Fruit fly (Drosophila melanogaster) whole organism, embryonic: ENCODE results near the gene Rbf.

ENCODE experiments used
- ATbp ChIP-seq: fragments of 200-800 bp; sonication (Bioruptor generic); optimal IDR thresholded peaks from 2 replicates; lab custom pipeline; 2017; ENCODE audit warnings: missing biosample characterization, mild to moderate bottlenecking, missing genetic modification characterization, missing genetic modification reagents
- Abd-B ChIP-seq: fragments of 200-800 bp; sonication (Bioruptor generic); optimal IDR thresholded peaks from 2 replicates; lab custom pipeline; 2018; ENCODE audit warnings: missing biosample characterization, mild to moderate bottlenecking, missing genetic modification characterization, moderate library complexity
- Ada2b ChIP-seq: fragments of 200-800 bp; sonication (Bioruptor generic); IDR thresholded peaks from 2 replicates; pipeline ENCODE4 v1.3.6; 2022; ENCODE audit warnings: missing biosample characterization, missing genetic modification characterization
- Antp ChIP-seq: fragments of 200-800 bp; sonication (Bioruptor generic); optimal IDR thresholded peaks from 3 replicates; lab custom pipeline; 2016; ENCODE audit warnings: missing biosample characterization, missing genetic modification characterization
- B-H1 ChIP-seq: fragments of 200-800 bp; sonication (Bioruptor generic); IDR thresholded peaks from 3 replicates; pipeline ENCODE4 v1.3.6; 2022; ENCODE audit warnings: missing biosample characterization, missing genetic modification characterization
- CG10267 ChIP-seq: fragments of 200-800 bp; sonication (Bioruptor generic); optimal IDR thresholded peaks from 2 replicates; lab custom pipeline; 2018; ENCODE audit warnings: missing biosample characterization, mild to moderate bottlenecking, missing genetic modification characterization, moderate library complexity
- CG11696 ChIP-seq: fragments of 200-800 bp; sonication (Bioruptor generic); IDR thresholded peaks from 2 replicates; pipeline ENCODE4 v1.3.6; 2022; ENCODE audit warnings: missing biosample characterization, missing genetic modification characterization
- CG12219 ChIP-seq: fragments of 200-800 bp; sonication (Bioruptor generic); optimal IDR thresholded peaks from 3 replicates; lab custom pipeline; 2018; ENCODE audit warnings: missing biosample characterization, mild to moderate bottlenecking, missing genetic modification characterization
- CG15269 ChIP-seq: fragments of 200-800 bp; sonication (Bioruptor generic); optimal IDR thresholded peaks from 2 replicates; lab custom pipeline; 2018; ENCODE audit warnings: missing biosample characterization, mild to moderate bottlenecking, missing genetic modification characterization, moderate library complexity
- CG1529 ChIP-seq: fragments of 200-800 bp; sonication (Bioruptor generic); optimal IDR thresholded peaks from 3 replicates; lab custom pipeline; 2018; ENCODE audit warnings: missing biosample characterization, missing genetic modification characterization
- CG1603 ChIP-seq: fragments of 200-800 bp; sonication (Bioruptor generic); optimal IDR thresholded peaks from 2 replicates; lab custom pipeline; 2019; ENCODE audit warnings: missing biosample characterization, mild to moderate bottlenecking, missing genetic modification characterization, moderate library complexity
- CG1647 ChIP-seq: fragments of 200-800 bp; sonication (Bioruptor generic); optimal IDR thresholded peaks from 3 replicates; lab custom pipeline; 2016; ENCODE audit warnings: missing biosample characterization, missing genetic modification characterization
- CG17385 ChIP-seq: fragments of 200-800 bp; sonication (Bioruptor generic); optimal IDR thresholded peaks from 3 replicates; lab custom pipeline; 2018; ENCODE audit warnings: missing biosample characterization, mild to moderate bottlenecking, missing genetic modification characterization
- CG17612 ChIP-seq: fragments of 200-800 bp; sonication (Bioruptor generic); IDR thresholded peaks from 2 replicates; pipeline ENCODE4 v1.3.6; 2022; ENCODE audit warnings: missing biosample characterization, missing genetic modification characterization
- CG17829 ChIP-seq: fragments of 200-800 bp; optimal IDR thresholded peaks from 2 replicates; lab custom pipeline; 2019; ENCODE audit warnings: missing biosample characterization, mild to moderate bottlenecking, missing genetic modification characterization, moderate library complexity
- CG17912 ChIP-seq: fragments of 200-800 bp; sonication (Bioruptor generic); optimal IDR thresholded peaks from 2 replicates; lab custom pipeline; 2018; ENCODE audit warnings: missing biosample characterization, mild to moderate bottlenecking, missing genetic modification characterization
- CG18011 ChIP-seq: fragments of 200-800 bp; sonication (Bioruptor generic); optimal IDR thresholded peaks from 2 replicates; lab custom pipeline; 2017; ENCODE audit warnings: missing biosample characterization, missing genetic modification characterization, mild to moderate bottlenecking, moderate library complexity, missing genotype
- CG18262 ChIP-seq: fragments of 200-800 bp; optimal IDR thresholded peaks from 3 replicates; lab custom pipeline; 2019; ENCODE audit warnings: missing biosample characterization, mild to moderate bottlenecking, missing genetic modification characterization, moderate library complexity
- CG2116 ChIP-seq: fragments of 200-800 bp; sonication (Bioruptor generic); optimal IDR thresholded peaks from 3 replicates; lab custom pipeline; 2018; ENCODE audit warnings: missing biosample characterization, mild to moderate bottlenecking, missing genetic modification characterization
- CG2678 ChIP-seq: fragments of 200-800 bp; sonication (Bioruptor generic); optimal IDR thresholded peaks from 3 replicates; lab custom pipeline; 2019; ENCODE audit warnings: missing biosample characterization, mild to moderate bottlenecking, missing genetic modification characterization, moderate library complexity
- CG2889 ChIP-seq: fragments of 200-800 bp; sonication (Bioruptor generic); IDR thresholded peaks from 3 replicates; pipeline ENCODE4 v1.3.6; 2022; ENCODE audit warnings: missing biosample characterization, missing genetic modification characterization
- CG32767 ChIP-seq: fragments of 200-800 bp; sonication (Bioruptor generic); IDR thresholded peaks from 2 replicates; pipeline ENCODE4 v1.3.6; 2022; ENCODE audit warnings: missing biosample characterization, missing genetic modification characterization
- CG34224 ChIP-seq: fragments of 200-800 bp; sonication (Bioruptor generic); IDR thresholded peaks from 3 replicates; pipeline ENCODE4 v1.3.6; 2022; ENCODE audit warnings: missing biosample characterization, missing genetic modification characterization; ENCODE audit not compliant: partially characterized antibody
- CG7271 ChIP-seq: fragments of 200-800 bp; sonication (Bioruptor generic); optimal IDR thresholded peaks from 2 replicates; lab custom pipeline; 2018; ENCODE audit warnings: missing biosample characterization, mild to moderate bottlenecking, missing genetic modification characterization, moderate library complexity
- CG7372 ChIP-seq: fragments of 200-800 bp; sonication (Bioruptor generic); IDR thresholded peaks from 2 replicates; pipeline ENCODE4 v1.3.6; 2022; ENCODE audit warnings: missing biosample characterization, missing genetic modification characterization
- CG8388 ChIP-seq: fragments of 200-800 bp; sonication (Bioruptor generic); optimal IDR thresholded peaks from 2 replicates; lab custom pipeline; 2019; ENCODE audit warnings: missing biosample characterization, mild to moderate bottlenecking, missing genetic modification characterization, moderate library complexity
- CG9727 ChIP-seq: fragments of 200-800 bp; sonication (Bioruptor generic); optimal IDR thresholded peaks from 3 replicates; lab custom pipeline; 2017; ENCODE audit warnings: missing biosample characterization, mild to moderate bottlenecking, missing genetic modification characterization
- Chrac-16 ChIP-seq: fragments of 200-800 bp; sonication (Bioruptor generic); optimal IDR thresholded peaks from 3 replicates; lab custom pipeline; 2016; ENCODE audit warnings: missing biosample characterization, missing genetic modification characterization
- HLH3B ChIP-seq: fragments of 200-800 bp; sonication (Bioruptor generic); IDR thresholded peaks from 2 replicates; pipeline ENCODE4 v1.3.6; 2022; ENCODE audit warnings: missing biosample characterization, missing genetic modification characterization
- Hmr ChIP-seq: fragments of 200-800 bp; sonication (Bioruptor generic); optimal IDR thresholded peaks from 3 replicates; lab custom pipeline; 2017; ENCODE audit warnings: mild to moderate bottlenecking, missing biosample characterization, missing genetic modification reagents, missing genetic modification characterization
- MTF-1 ChIP-seq: fragments of 200-800 bp; sonication (Bioruptor generic); optimal IDR thresholded peaks from 2 replicates; lab custom pipeline; 2018; ENCODE audit warnings: missing biosample characterization, mild to moderate bottlenecking, missing genetic modification characterization, borderline replicate concordance
- NfI ChIP-seq: fragments of 200-800 bp; sonication (Bioruptor generic); optimal IDR thresholded peaks from 3 replicates; lab custom pipeline; 2018; ENCODE audit warnings: missing biosample characterization, mild to moderate bottlenecking, missing genetic modification characterization, moderate library complexity
- Oli ChIP-seq: fragments of 200-800 bp; sonication (Bioruptor generic); optimal IDR thresholded peaks from 2 replicates; lab custom pipeline; 2018; ENCODE audit warnings: missing biosample characterization, mild to moderate bottlenecking, missing genetic modification characterization, moderate library complexity
- Pdp1 ChIP-seq, 2 experiments: fragments of 200-800 bp; sonication (Bioruptor generic); optimal IDR thresholded peaks; 3 replicates each; lab custom pipeline; 2016; ENCODE audit warnings: missing biosample characterization in 2 of 2, missing genetic modification characterization in 2 of 2, mild to moderate bottlenecking in 1 of 2, moderate library complexity in 1 of 2
- amos ChIP-seq: fragments of 200-800 bp; sonication (Bioruptor generic); IDR thresholded peaks from 2 replicates; pipeline ENCODE4 v1.3.6; 2022; ENCODE audit warnings: missing biosample characterization, missing genetic modification characterization; ENCODE audit not compliant: partially characterized antibody
- ara ChIP-seq: fragments of 200-800 bp; sonication (Bioruptor generic); IDR thresholded peaks from 2 replicates; pipeline ENCODE4 v1.3.6; 2022; ENCODE audit warnings: missing biosample characterization, missing genetic modification characterization
- bab2 ChIP-seq: fragments of 200-800 bp; sonication (Bioruptor generic); optimal IDR thresholded peaks from 2 replicates; lab custom pipeline; 2016; ENCODE audit warnings: missing biosample characterization, missing genetic modification characterization
- bsh ChIP-seq, 2 experiments: fragments of 200-800 bp; sonication (Bioruptor generic); optimal IDR thresholded peaks; 2 replicates each; lab custom pipeline; 2017 to 2018; ENCODE audit warnings: mild to moderate bottlenecking in 2 of 2, missing biosample characterization in 2 of 2, missing genetic modification characterization in 2 of 2, moderate library complexity in 1 of 2
- cas ChIP-seq: fragments of 200-800 bp; sonication (Bioruptor generic); IDR thresholded peaks from 2 replicates; pipeline ENCODE4 v1.3.6; 2022; ENCODE audit warnings: missing biosample characterization, missing genetic modification characterization
- cwo ChIP-seq: fragments of 200-800 bp; sonication (Bioruptor generic); optimal IDR thresholded peaks from 3 replicates; lab custom pipeline; 2017; ENCODE audit warnings: missing biosample characterization, missing genetic modification characterization, mild to moderate bottlenecking, moderate library complexity, missing genetic modification reagents
- fd96Cb ChIP-seq: fragments of 200-800 bp; sonication (Bioruptor generic); optimal IDR thresholded peaks from 2 replicates; lab custom pipeline; 2018; ENCODE audit warnings: missing biosample characterization, mild to moderate bottlenecking, missing genetic modification characterization, moderate library complexity
- gsb ChIP-seq: fragments of 200-800 bp; sonication (Bioruptor generic); IDR thresholded peaks from 2 replicates; pipeline ENCODE4 v1.3.6; 2022; ENCODE audit warnings: missing biosample characterization, missing genetic modification characterization
- lilli ChIP-seq: fragments of 200-800 bp; sonication (Bioruptor generic); optimal IDR thresholded peaks from 3 replicates; lab custom pipeline; 2016; ENCODE audit warnings: missing biosample characterization, missing genetic modification characterization
- lola ChIP-seq, 3 experiments: fragments of >200 bp in 2 of 3; fragments of 200-800 bp in 1 of 3; sonication (Bioruptor generic) in 1 of 3; optimal IDR thresholded peaks; 2 replicates each; lab custom pipeline; 2017 to 2019; ENCODE audit warnings: missing biosample characterization in 3 of 3, missing genetic modification characterization in 3 of 3, mild to moderate bottlenecking in 1 of 3, moderate library complexity in 1 of 3
- nom ChIP-seq: fragments of 200-800 bp; sonication (Bioruptor generic); optimal IDR thresholded peaks from 2 replicates; lab custom pipeline; 2017; ENCODE audit warnings: missing biosample characterization, missing genetic modification characterization, mild to moderate bottlenecking, moderate library complexity, missing genetic modification reagents
- row ChIP-seq: fragments of 200-800 bp; sonication (Bioruptor generic); IDR thresholded peaks from 3 replicates; pipeline ENCODE4 v1.3.6; 2022; ENCODE audit warnings: missing biosample characterization, missing genetic modification characterization
- sens ChIP-seq: fragments of 200-800 bp; sonication (Bioruptor generic); peaks from one replicate; lab custom pipeline; 2016; ENCODE audit warnings: missing biosample characterization, missing genetic modification characterization
- so ChIP-seq: fragments of 200-800 bp; sonication (Bioruptor generic); IDR thresholded peaks from 3 replicates; pipeline ENCODE4 v1.3.6; 2022; ENCODE audit warnings: missing biosample characterization, missing genetic modification characterization
- stwl ChIP-seq: fragments of 200-800 bp; sonication (Bioruptor generic); optimal IDR thresholded peaks from 3 replicates; lab custom pipeline; 2018; ENCODE audit warnings: missing biosample characterization, mild to moderate bottlenecking, missing genetic modification characterization, moderate library complexity
- sug ChIP-seq: fragments of 200-800 bp; optimal IDR thresholded peaks from 2 replicates; lab custom pipeline; 2019; ENCODE audit warnings: missing biosample characterization, mild to moderate bottlenecking, missing genetic modification characterization, moderate library complexity

Gene Rbf

DNA sequence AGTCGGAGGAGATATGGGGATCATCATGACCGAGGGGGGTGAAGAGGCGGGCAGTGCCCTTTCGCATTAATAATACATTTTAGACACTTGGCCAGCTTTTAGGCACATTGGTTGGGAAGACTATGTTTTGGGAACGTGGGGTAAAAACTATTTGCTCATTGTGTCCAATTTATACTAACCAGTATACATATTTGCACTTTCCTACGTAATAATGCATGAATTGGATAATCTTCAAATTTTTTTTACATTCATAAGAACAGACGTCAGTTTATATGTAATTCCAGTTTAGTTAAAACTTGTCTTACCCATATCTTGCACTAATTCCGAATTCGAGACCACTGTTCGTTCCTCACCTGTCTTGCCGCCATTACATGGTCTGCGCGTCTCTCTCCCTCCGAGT is 21.9 kb downstream of the Rbf start:
- TF ChIP-seq gsb (no peak), so (0 out of 3 replicates have a peak, but pooled peaks have one; percentile 40), CG1529 (GFP tag; lab: Kevin White, UChicago) (no peak), NfI (GFP tag; lab: Kevin White, UChicago) (peak; percentile 11), CG10267 (tag; lab: Kevin White, UChicago) (no peak), CG17829 (tag; lab: Kevin White, UChicago) (no peak), CG32767 (GFP tag; lab: Robert Waterston, UW) (no peak), stwl (no peak), CG12219 (GFP tag; lab: Kevin White, UChicago) (peak; percentile 6), CG18011 (no peak), CG7372 (GFP tag; lab: Robert Waterston, UW) (no peak), Pdp1 (GFP tag; optimal IDR thresholded peaks at IDR 0.05; lab: Kevin White, UChicago) (no peak), sens (GFP tag; lab: Kevin White, UChicago) (peak; percentile 39), lola (GFP tag; optimal IDR thresholded peaks at IDR 0.05; lab: Kevin White, UChicago) (peak in 1 of 3 experiments; percentile 10), MTF-1 (GFP tag; lab: Kevin White, UChicago) (no peak), CG15269 (tag; lab: Kevin White, UChicago) (peak; percentile 28), CG17385 (peak; percentile 14), CG2678 (tag; lab: Kevin White, UChicago) (peak; percentile 53), CG7271 (tag; lab: Kevin White, UChicago) (no peak), B-H1 (GFP tag; lab: Robert Waterston, UW) (no peak; the same call in 2 of the 3 replicates), fd96Cb (tag; lab: Kevin White, UChicago) (peak; percentile 32), Chrac-16 (GFP tag; lab: Kevin White, UChicago) (peak; percentile 16), CG1603 (tag; lab: Kevin White, UChicago) (peak; percentile 26), Hmr (GFP tag; lab: Kevin White, UChicago) (no peak), cas (GFP tag; lab: Robert Waterston, UW) (no peak), CG1647 (GFP tag; lab: Kevin White, UChicago) (no peak), ara (GFP tag; lab: Robert Waterston, UW) (peak; percentile 34; the same call in 1 of the 2 replicates), CG11696 (GFP tag; lab: Robert Waterston, UW) (no peak), ATbp (GFP tag; lab: Kevin White, UChicago) (peak; percentile 45), HLH3B (GFP tag; lab: Robert Waterston, UW) (no peak), CG34224 (no peak), Ada2b (GFP tag; lab: Robert Waterston, UW) (0 out of 2 replicates have a peak, but pooled peaks have one; percentile 18), row (GFP tag; lab: Robert Waterston, UW) (peak; percentile 56), CG2116 (no peak), nom (GFP tag; lab: Kevin White, UChicago) (peak; percentile 14), Oli (tag; lab: Kevin White, UChicago) (peak; percentile 48), Antp (GFP tag; lab: Kevin White, UChicago) (peak; percentile 0), CG17912 (GFP tag; lab: Kevin White, UChicago) (no peak), amos (no peak), bsh (GFP tag; optimal IDR thresholded peaks at IDR 0.05; lab: Kevin White, UChicago) (peak; percentile 6 to 47), Abd-B (GFP tag; lab: Kevin White, UChicago) (no peak), lilli (peak; percentile 21), CG9727 (peak; percentile 13), CG18262 (tag; lab: Kevin White, UChicago) (peak; percentile 44), cwo (GFP tag; lab: Kevin White, UChicago) (no peak), CG8388 (GFP tag; lab: Kevin White, UChicago) (peak; percentile 13), bab2 (GFP tag; lab: Kevin White, UChicago) (peak; percentile 0), CG17612 (no peak), CG2889 (no peak), sug (tag; lab: Kevin White, UChicago) (no peak)
